Fruit fly (Drosophila melanogaster) whole organism, embryonic: Measurements from ENCODE around the gene Boh1.

Experiments used
- Abd-B ChIP-seq: fragments of 200-800 bp; sonication (Bioruptor generic); optimal IDR thresholded peaks from 2 replicates; lab custom pipeline; 2018; ENCODE audit warnings: missing biosample characterization, mild to moderate bottlenecking, missing genetic modification characterization, moderate library complexity
- Atf3 ChIP-seq: fragments of 200-800 bp; sonication (Bioruptor generic); optimal IDR thresholded peaks from 3 replicates; lab custom pipeline; 2016; ENCODE audit warnings: missing biosample characterization, missing genetic modification characterization
- Atf6 ChIP-seq: fragments of 200-800 bp; sonication (Bioruptor generic); IDR thresholded peaks from 2 replicates; pipeline ENCODE4 v1.3.6; 2022; ENCODE audit warnings: missing biosample characterization, missing genetic modification characterization
- BtbVII ChIP-seq: fragments of 200-800 bp; sonication (Bioruptor generic); optimal IDR thresholded peaks from 3 replicates; lab custom pipeline; 2017; ENCODE audit warnings: missing biosample characterization, mild to moderate bottlenecking, missing genetic modification characterization
- CG1024 ChIP-seq: fragments of 200-800 bp; sonication (Bioruptor generic); IDR thresholded peaks from 2 replicates; pipeline ENCODE4 v1.3.6; 2022; ENCODE audit warnings: missing biosample characterization, missing genetic modification characterization
- CG10366 ChIP-seq: fragments of 200-800 bp; sonication (Bioruptor generic); IDR thresholded peaks from 2 replicates; pipeline ENCODE4 v1.3.6; 2022; ENCODE audit warnings: missing biosample characterization, missing genetic modification characterization
- CG10565 ChIP-seq: fragments of 200-800 bp; sonication (Bioruptor generic); optimal IDR thresholded peaks from 3 replicates; lab custom pipeline; 2016; ENCODE audit warnings: missing biosample characterization, mild to moderate bottlenecking, missing genetic modification characterization
- CG11695 ChIP-seq: fragments of 200-800 bp; sonication (Bioruptor generic); IDR thresholded peaks from 3 replicates; pipeline ENCODE4 v1.3.6; 2022; ENCODE audit warnings: missing biosample characterization, missing genetic modification characterization
- CG12236 ChIP-seq: fragments of 200-800 bp; sonication (Bioruptor generic); optimal IDR thresholded peaks from 2 replicates; lab custom pipeline; 2016; ENCODE audit warnings: missing biosample characterization, missing genetic modification characterization
- CG12299 ChIP-seq: fragments of 200-800 bp; sonication (Bioruptor generic); optimal IDR thresholded peaks from 2 replicates; lab custom pipeline; 2018; ENCODE audit warnings: missing biosample characterization, mild to moderate bottlenecking, missing genetic modification characterization
- CG14710 ChIP-seq: fragments of 200-800 bp; sonication (Bioruptor generic); optimal IDR thresholded peaks from 3 replicates; lab custom pipeline; 2019; ENCODE audit warnings: missing biosample characterization, mild to moderate bottlenecking, missing genetic modification characterization, moderate library complexity
- CG15696 ChIP-seq: fragments of 200-800 bp; sonication (Bioruptor generic); optimal IDR thresholded peaks from 2 replicates; lab custom pipeline; 2019; ENCODE audit warnings: missing biosample characterization, mild to moderate bottlenecking, missing genetic modification characterization, moderate library complexity
- CG17186 ChIP-seq: fragments of 200-800 bp; sonication (Bioruptor generic); optimal IDR thresholded peaks from 3 replicates; lab custom pipeline; 2017; ENCODE audit warnings: missing biosample characterization, missing genetic modification reagents, missing genetic modification characterization
- CG2678 ChIP-seq: fragments of 200-800 bp; sonication (Bioruptor generic); optimal IDR thresholded peaks from 3 replicates; lab custom pipeline; 2019; ENCODE audit warnings: missing biosample characterization, mild to moderate bottlenecking, missing genetic modification characterization, moderate library complexity
- CG31365 ChIP-seq: fragments of 200-800 bp; sonication (Bioruptor generic); optimal IDR thresholded peaks from 2 replicates; lab custom pipeline; 2018; ENCODE audit warnings: missing biosample characterization, mild to moderate bottlenecking, missing genetic modification characterization
- CG34376 ChIP-seq: fragments of 200-800 bp; sonication (Bioruptor generic); optimal IDR thresholded peaks from 2 replicates; lab custom pipeline; 2018; ENCODE audit warnings: missing biosample characterization, mild to moderate bottlenecking, missing genetic modification characterization
- CG6791 ChIP-seq: fragments of 200-800 bp; sonication (Bioruptor generic); IDR thresholded peaks from 3 replicates; pipeline ENCODE4 v1.3.6; 2022; ENCODE audit warnings: missing biosample characterization, missing genetic modification characterization; ENCODE audit not compliant: partially characterized antibody
- CG7357 ChIP-seq: fragments of 200-800 bp; sonication (Bioruptor generic); IDR thresholded peaks from 3 replicates; pipeline ENCODE4 v1.3.6; 2022; ENCODE audit warnings: missing biosample characterization, missing genetic modification characterization
- CG8089 ChIP-seq: fragments of 200-800 bp; sonication (Bioruptor generic); optimal IDR thresholded peaks from 3 replicates; lab custom pipeline; 2016; ENCODE audit warnings: missing biosample characterization, missing genetic modification characterization
- Dbx ChIP-seq: fragments of 200-800 bp; sonication (Bioruptor generic); IDR thresholded peaks from 3 replicates; pipeline ENCODE4 v1.3.6; 2022; ENCODE audit warnings: missing biosample characterization, missing genetic modification characterization
- Hr39 ChIP-seq: fragments of >200 bp; optimal IDR thresholded peaks from 2 replicates; lab custom pipeline; 2017
- Hsf ChIP-seq: fragments of 200-800 bp; sonication (Bioruptor generic); optimal IDR thresholded peaks from 3 replicates; lab custom pipeline; 2016; ENCODE audit warnings: missing biosample characterization, missing genetic modification characterization
- Myb ChIP-seq: fragments of 200-800 bp; sonication (Bioruptor generic); optimal IDR thresholded peaks from 2 replicates; lab custom pipeline; 2016; ENCODE audit warnings: missing biosample characterization, missing genetic modification characterization
- Nf-YB ChIP-seq: fragments of 200-800 bp; sonication (Bioruptor generic); optimal IDR thresholded peaks from 3 replicates; lab custom pipeline; 2019; ENCODE audit warnings: missing biosample characterization, mild to moderate bottlenecking, missing genetic modification characterization, moderate library complexity
- Pdp1 ChIP-seq, 2 experiments: fragments of 200-800 bp; sonication (Bioruptor generic); optimal IDR thresholded peaks; 3 replicates each; lab custom pipeline; 2016; ENCODE audit warnings: missing biosample characterization in 2 of 2, missing genetic modification characterization in 2 of 2, mild to moderate bottlenecking in 1 of 2, moderate library complexity in 1 of 2
- Scr ChIP-seq: fragments of 200-800 bp; sonication (Bioruptor generic); IDR thresholded peaks from 2 replicates; pipeline ENCODE4 v1.3.6; 2022; ENCODE audit warnings: missing biosample characterization, missing genetic modification characterization; ENCODE audit not compliant: partially characterized antibody
- Spps ChIP-seq: fragments of 200-800 bp; sonication (Bioruptor generic); optimal IDR thresholded peaks from 2 replicates; lab custom pipeline; 2018; ENCODE audit warnings: missing biosample characterization, mild to moderate bottlenecking, missing genetic modification characterization
- Ssrp ChIP-seq: fragments of 200-800 bp; sonication (Bioruptor generic); optimal IDR thresholded peaks from 2 replicates; lab custom pipeline; 2018; ENCODE audit warnings: missing biosample characterization, mild to moderate bottlenecking, missing genetic modification characterization, moderate library complexity
- Usf ChIP-seq: fragments of 200-800 bp; sonication (Bioruptor generic); optimal IDR thresholded peaks from 2 replicates; lab custom pipeline; 2017; ENCODE audit warnings: missing genotype, missing biosample characterization, missing genetic modification characterization
- Xbp1 ChIP-seq: fragments of 200-800 bp; sonication (Bioruptor generic); optimal IDR thresholded peaks from 3 replicates; lab custom pipeline; 2016; ENCODE audit warnings: missing biosample characterization, mild to moderate bottlenecking, missing genetic modification characterization
- Xrp1 ChIP-seq: fragments of 200-800 bp; sonication (Bioruptor generic); IDR thresholded peaks from 2 replicates; pipeline ENCODE4 v1.3.6; 2022; ENCODE audit warnings: missing biosample characterization, missing genetic modification characterization
- ara ChIP-seq: fragments of 200-800 bp; sonication (Bioruptor generic); IDR thresholded peaks from 2 replicates; pipeline ENCODE4 v1.3.6; 2022; ENCODE audit warnings: missing biosample characterization, missing genetic modification characterization
- bab2 ChIP-seq: fragments of 200-800 bp; sonication (Bioruptor generic); optimal IDR thresholded peaks from 2 replicates; lab custom pipeline; 2016; ENCODE audit warnings: missing biosample characterization, missing genetic modification characterization
- bbx ChIP-seq: fragments of 200-800 bp; sonication (Bioruptor generic); IDR thresholded peaks from 2 replicates; pipeline ENCODE4 v1.3.6; 2022; ENCODE audit warnings: missing biosample characterization, missing genetic modification characterization; ENCODE audit not compliant: partially characterized antibody
- chif ChIP-seq, 2 experiments: fragments of 200-800 bp; sonication (Bioruptor generic); optimal IDR thresholded peaks; 3 replicates each; lab custom pipeline; 2016; ENCODE audit warnings: missing biosample characterization in 2 of 2, missing genetic modification characterization in 2 of 2
- croc ChIP-seq: fragments of 200-800 bp; sonication (Bioruptor generic); conservative IDR thresholded peaks from 3 replicates; pipeline ENCODE4 v1.3.6; 2022; ENCODE audit warnings: missing biosample characterization, missing genetic modification characterization
- dysf ChIP-seq: fragments of 200-800 bp; sonication (Bioruptor generic); IDR thresholded peaks from 3 replicates; pipeline ENCODE4 v1.3.6; 2022; ENCODE audit warnings: missing biosample characterization, missing genetic modification characterization
- esg ChIP-seq: fragments of 200-800 bp; sonication (Bioruptor generic); conservative IDR thresholded peaks from 2 replicates; pipeline ENCODE4 v1.3.6; 2022; ENCODE audit warnings: missing biosample characterization, missing genetic modification characterization
- hkb ChIP-seq, 2 experiments: fragments of 200-800 bp in 1 of 2; fragments of >200 bp in 1 of 2; sonication (Bioruptor generic) in 1 of 2; IDR thresholded peaks in 1 of 2; optimal IDR thresholded peaks in 1 of 2; 2 replicates each; pipeline versions ENCODE4 v1.3.6 to Lab custom; 2017 to 2022; ENCODE audit warnings: missing biosample characterization in 1 of 2, missing genetic modification characterization in 1 of 2
- insv ChIP-seq, 2 experiments: fragments of 200-800 bp; sonication (Bioruptor generic); optimal IDR thresholded peaks; 3 replicates each; lab custom pipeline; 2016 to 2018; ENCODE audit warnings: missing biosample characterization in 2 of 2, missing genetic modification characterization in 2 of 2
- lab ChIP-seq: fragments of 200-800 bp; sonication (Bioruptor generic); optimal IDR thresholded peaks from 3 replicates; lab custom pipeline; 2017; ENCODE audit warnings: missing biosample characterization, missing genetic modification characterization, mild to moderate bottlenecking, moderate library complexity, missing genetic modification reagents
- lilli ChIP-seq: fragments of 200-800 bp; sonication (Bioruptor generic); optimal IDR thresholded peaks from 3 replicates; lab custom pipeline; 2016; ENCODE audit warnings: missing biosample characterization, missing genetic modification characterization
- nom ChIP-seq: fragments of 200-800 bp; sonication (Bioruptor generic); optimal IDR thresholded peaks from 2 replicates; lab custom pipeline; 2017; ENCODE audit warnings: missing biosample characterization, missing genetic modification characterization, mild to moderate bottlenecking, moderate library complexity, missing genetic modification reagents
- pho ChIP-seq: fragments of 200-800 bp; sonication (Bioruptor generic); optimal IDR thresholded peaks from 2 replicates; lab custom pipeline; 2016; ENCODE audit warnings: missing biosample characterization, missing genetic modification characterization
- slbo ChIP-seq: fragments of 200-800 bp; sonication (Bioruptor generic); IDR thresholded peaks from 2 replicates; pipeline ENCODE4 v1.3.6; 2022; ENCODE audit warnings: missing biosample characterization, missing genetic modification characterization
- tgo ChIP-seq: fragments of 200-800 bp; sonication (Bioruptor generic); IDR thresholded peaks from 3 replicates; pipeline ENCODE4 v1.3.6; 2022; ENCODE audit warnings: missing biosample characterization, missing genetic modification characterization
- tna ChIP-seq: fragments of 200-800 bp; sonication (Bioruptor generic); IDR thresholded peaks from 2 replicates; pipeline ENCODE4 v1.3.6; 2022; ENCODE audit warnings: missing biosample characterization, missing genetic modification characterization; ENCODE audit not compliant: partially characterized antibody
- zen ChIP-seq: fragments of 200-800 bp; sonication (Bioruptor generic); optimal IDR thresholded peaks from 3 replicates; lab custom pipeline; 2018; ENCODE audit warnings: missing biosample characterization, mild to moderate bottlenecking, missing genetic modification characterization, moderate library complexity
- zfh1 ChIP-seq: fragments of 200-800 bp; sonication (Bioruptor generic); IDR thresholded peaks from 3 replicates; pipeline ENCODE4 v1.3.6; 2022; ENCODE audit warnings: missing biosample characterization, missing genetic modification characterization

Boh1 gene

DNA sequence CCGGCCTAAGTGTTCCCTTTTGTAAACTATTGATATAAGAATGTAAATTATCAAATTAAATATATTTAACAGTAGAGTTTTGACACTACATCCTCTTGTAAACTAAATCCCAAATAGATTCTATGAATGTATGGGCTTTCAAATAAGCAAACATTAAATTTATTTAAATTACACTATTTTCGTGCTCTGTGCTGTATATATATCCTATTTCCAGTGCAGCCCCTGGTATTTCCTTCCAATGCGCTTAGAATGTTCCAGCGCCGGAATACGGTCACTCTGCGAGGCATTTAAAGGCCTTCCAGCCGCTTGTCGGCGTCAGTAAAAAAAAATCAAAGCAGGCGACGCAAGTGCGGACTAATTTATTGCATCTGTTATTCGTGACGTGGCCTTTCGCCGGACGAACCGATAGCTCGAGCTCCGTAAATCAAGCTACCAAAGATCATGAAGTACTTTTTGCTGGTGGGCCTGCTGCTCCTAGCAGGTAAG, 29.2 kb upstream of the Boh1 start, which contains the start of gene Gp93 (continued):
- TF ChIP-seq CG12299 (tag; lab: Kevin White, UChicago) (no peak), CG11695 (0 out of 3 replicates have a peak, but pooled peaks have one; percentile 15), Scr (GFP tag; lab: Robert Waterston, UW) (peak; percentile 30; the same call in 1 of the 2 replicates), slbo (GFP tag; lab: Robert Waterston, UW) (peak; percentile 86), esg (GFP tag; lab: Robert Waterston, UW) (peak; percentile 32; the same call in 1 of the 2 replicates), nom (GFP tag; lab: Kevin White, UChicago) (peak; percentile 67), CG7357 (GFP tag; lab: Robert Waterston, UW) (peak; percentile 28; the same call in 1 of the 3 replicates), bbx (GFP tag; lab: Robert Waterston, UW) (peak; percentile 57), CG6791 (GFP tag; lab: Robert Waterston, UW) (no peak), dysf (GFP tag; lab: Robert Waterston, UW) (peak; percentile 72), Spps (peak; percentile 8), CG15696 (tag; lab: Kevin White, UChicago) (peak; percentile 36), CG12236 (no peak), croc (GFP tag; lab: Robert Waterston, UW) (peak; percentile 49; the same call in 1 of the 3 replicates), tgo (peak; percentile 71; the same call in 2 of the 3 replicates), Hr39 (no peak), Myb (GFP tag; lab: Kevin White, UChicago) (no peak), zen (tag; lab: Kevin White, UChicago) (peak; percentile 33), Xrp1 (GFP tag; lab: Robert Waterston, UW) (peak; percentile 76), CG10366 (GFP tag; lab: Robert Waterston, UW) (peak; percentile 71), Pdp1 (GFP tag; optimal IDR thresholded peaks at IDR 0.05; lab: Kevin White, UChicago) (peak in 1 of 2 experiments; percentile 34), chif (GFP tag; optimal IDR thresholded peaks at IDR 0.05; lab: Kevin White, UChicago) (peak; percentile 28 to 36), hkb (optimal IDR thresholded peaks at IDR 0.05; lab: Kevin White, UChicago) (no peak), hkb (GFP tag; IDR thresholded peaks at IDR 0.05; lab: Robert Waterston, UW) (no peak), CG2678 (tag; lab: Kevin White, UChicago) (peak; percentile 69), BtbVII (no peak), CG14710 (tag; lab: Kevin White, UChicago) (peak; percentile 38), CG8089 (GFP tag; lab: Kevin White, UChicago) (no peak), CG1024 (GFP tag; lab: Robert Waterston, UW) (0 out of 2 replicates have a peak, but pooled peaks have one; percentile 37), lab (GFP tag; lab: Kevin White, UChicago) (no peak), Atf6 (peak; percentile 62; the same call in 1 of the 2 replicates), Hsf (peak; percentile 53), Nf-YB (peak; percentile 16), Usf (GFP tag; lab: Kevin White, UChicago) (peak; percentile 23), ara (GFP tag; lab: Robert Waterston, UW) (peak; percentile 68), Ssrp (peak; percentile 65), Dbx (peak; percentile 52; the same call in 1 of the 3 replicates), CG34376 (GFP tag; lab: Kevin White, UChicago) (peak; percentile 70), Abd-B (GFP tag; lab: Kevin White, UChicago) (peak; percentile 61), zfh1 (GFP tag; lab: Robert Waterston, UW) (peak; percentile 74; the same call in 2 of the 3 replicates), pho (GFP tag; lab: Kevin White, UChicago) (peak; percentile 15), tna (GFP tag; lab: Robert Waterston, UW) (0 out of 2 replicates have a peak, but pooled peaks have one; percentile 12), Xbp1 (peak; percentile 98), Atf3 (GFP tag; lab: Kevin White, UChicago) (peak; percentile 9), lilli (peak; percentile 66), bab2 (GFP tag; lab: Kevin White, UChicago) (peak; percentile 39), insv (GFP tag; optimal IDR thresholded peaks at IDR 0.05; lab: Kevin White, UChicago) (peak in 1 of 2 experiments; percentile 11), CG31365 (tag; lab: Kevin White, UChicago) (no peak), CG17186 (GFP tag; lab: Kevin White, UChicago) (no peak), CG10565 (no peak)
